Fruit fly (Drosophila melanogaster): ENCODE measurements around the gene vilya.
A peak's percentile ranks its signal among the peaks of the same experiment; 100 is the strongest.

The vilya gene

dm6 chrX:2703693-2704092 lies 22.8 kb upstream of the vilya start, which contains the start of gene Ugalt (continued):
- TF ChIP-seq CG16863 (GFP tag; optimal IDR thresholded peaks at IDR 0.05) (peak; percentile 100), B-H1 (GFP tag; IDR thresholded peaks at IDR 0.05) (peak; percentile 100), Meics (GFP tag; optimal IDR thresholded peaks at IDR 0.05) (peak; percentile 100), kay (GFP tag; optimal IDR thresholded peaks at IDR 0.05) (peak; percentile 100), CG14860 (GFP tag; IDR thresholded peaks at IDR 0.05; ENCODE audit: partially characterized antibody) (no peak), fu2 (GFP tag; optimal IDR thresholded peaks at IDR 0.05) (peak; percentile 100), CG17359 (tag; optimal IDR thresholded peaks at IDR 0.05) (peak; percentile 100), en (GFP tag; optimal IDR thresholded peaks at IDR 0.05) (peak; percentile 100), mam (GFP tag; optimal IDR thresholded peaks at IDR 0.05) (peak; percentile 100), CG4820 (GFP tag; optimal IDR thresholded peaks at IDR 0.05) (peak; percentile 100), CG18262 (tag; optimal IDR thresholded peaks at IDR 0.05) (peak; percentile 100), Drgx (GFP tag; IDR thresholded peaks at IDR 0.05) (peak; percentile 100), Atf3 (GFP tag; optimal IDR thresholded peaks at IDR 0.05) (peak; percentile 100), ro (GFP tag; IDR thresholded peaks at IDR 0.05) (peak; percentile 100), Nf-YC (tag; optimal IDR thresholded peaks at IDR 0.05) (peak; percentile 96), CG3281 (GFP tag; optimal IDR thresholded peaks at IDR 0.05) (peak; percentile 100), tin (GFP tag; optimal IDR thresholded peaks at IDR 0.05) (peak; percentile 100), CG13287 (GFP tag; IDR thresholded peaks at IDR 0.05; ENCODE audit: partially characterized antibody) (peak; percentile 71), ken (GFP tag; IDR thresholded peaks at IDR 0.05) (peak; percentile 100), Poxn (GFP tag; IDR thresholded peaks at IDR 0.05) (peak; percentile 100), CG12071 (GFP tag; optimal IDR thresholded peaks at IDR 0.05) (peak; percentile 100), ftz-f1 (GFP tag; optimal IDR thresholded peaks at IDR 0.05) (peak; percentile 99), HLH4C (GFP tag; IDR thresholded peaks at IDR 0.05; ENCODE audit: partially characterized antibody) (0 out of 3 replicates have a peak, but pooled peaks have one; percentile 40), Myb (GFP tag; optimal IDR thresholded peaks at IDR 0.05) (peak; percentile 99), CG30020 (tag; optimal IDR thresholded peaks at IDR 0.05) (peak; percentile 94), Ets65A (GFP tag) (peak; percentile 100), Dip3 (GFP tag; optimal IDR thresholded peaks at IDR 0.05) (peak; percentile 100), hb (GFP tag; IDR thresholded peaks at IDR 0.05; ENCODE audit: partially characterized antibody) (no peak), H2.0 (GFP tag; IDR thresholded peaks at IDR 0.05) (peak; percentile 100), CG8765 (GFP tag; IDR thresholded peaks at IDR 0.05) (peak; percentile 100), Pdp1 (GFP tag; optimal IDR thresholded peaks at IDR 0.05) (peak; percentile 100), gsb (GFP tag; IDR thresholded peaks at IDR 0.05) (peak; percentile 100), esg (GFP tag; conservative IDR thresholded peaks at IDR 0.05) (peak; percentile 100), Optix (GFP tag; IDR thresholded peaks at IDR 0.05) (peak; percentile 100), Nf-YA (GFP tag; IDR thresholded peaks at IDR 0.05) (peak; percentile 100), MTF-1 (GFP tag; optimal IDR thresholded peaks at IDR 0.05; ENCODE audit: borderline replicate concordance) (peak; percentile 100), tio (GFP tag; optimal IDR thresholded peaks at IDR 0.05) (peak; percentile 100), insv (GFP tag; optimal IDR thresholded peaks at IDR 0.05) (peak; percentile 86 to 93), CG9215 (GFP tag; IDR thresholded peaks at IDR 0.05) (peak; percentile 100), CG3726 (GFP tag; IDR thresholded peaks at IDR 0.05) (peak; percentile 100), phol (tag; optimal IDR thresholded peaks at IDR 0.05) (peak; percentile 100), CG4282 (GFP tag; optimal IDR thresholded peaks at IDR 0.05) (peak; percentile 100), trem (tag; optimal IDR thresholded peaks at IDR 0.05) (peak; percentile 98), Ravus (GFP tag; IDR thresholded peaks at IDR 0.05) (peak; percentile 100), CkIIα-i1 (GFP tag; IDR thresholded peaks at IDR 0.05) (peak; percentile 100), oc (tag; optimal IDR thresholded peaks at IDR 0.05) (peak; percentile 100), Dref (GFP tag; IDR thresholded peaks at IDR 0.05) (peak; percentile 70), CG4707 (GFP tag; optimal IDR thresholded peaks at IDR 0.05) (peak; percentile 99), CG3065 (GFP tag; optimal IDR thresholded peaks at IDR 0.05) (peak; percentile 100), CG32767 (GFP tag; IDR thresholded peaks at IDR 0.05) (peak; percentile 100), pfk (GFP tag; optimal IDR thresholded peaks at IDR 0.05) (peak; percentile 89)
